Worm (Caenorhabditis elegans) whole organism, L2 larva: Measurements from ENCODE around the gene str-199.

Experiments
- lin-13 ChIP-seq: fragments of 150-350 bp; optimal IDR thresholded peaks from 2 replicates; lab custom pipeline; 2014; ENCODE audit warnings: missing biosample characterization, missing genetic modification reagents, missing genetic modification characterization
- mab-5 ChIP-seq: fragments of 150-350 bp; optimal IDR thresholded peaks from 2 replicates; lab custom pipeline; 2014; ENCODE audit warnings: missing biosample characterization, missing genetic modification characterization
- nhr-21 ChIP-seq: fragments of 150-350 bp; optimal IDR thresholded peaks from 2 replicates; lab custom pipeline; 2014; ENCODE audit warnings: missing biosample characterization, missing genetic modification characterization
- nhr-237 ChIP-seq: fragments of 150-350 bp; optimal IDR thresholded peaks from 2 replicates; lab custom pipeline; 2014; ENCODE audit warnings: missing biosample characterization, missing genetic modification characterization
- skn-1 ChIP-seq: sonication (generic microtip); optimal IDR thresholded peaks from 2 replicates; lab custom pipeline; 2017; ENCODE audit warnings: missing biosample characterization, missing genetic modification characterization
- ztf-11 ChIP-seq: sonication (generic microtip); optimal IDR thresholded peaks from 2 replicates; lab custom pipeline; 2017; ENCODE audit warnings: missing biosample characterization, missing genetic modification characterization

DNA sequence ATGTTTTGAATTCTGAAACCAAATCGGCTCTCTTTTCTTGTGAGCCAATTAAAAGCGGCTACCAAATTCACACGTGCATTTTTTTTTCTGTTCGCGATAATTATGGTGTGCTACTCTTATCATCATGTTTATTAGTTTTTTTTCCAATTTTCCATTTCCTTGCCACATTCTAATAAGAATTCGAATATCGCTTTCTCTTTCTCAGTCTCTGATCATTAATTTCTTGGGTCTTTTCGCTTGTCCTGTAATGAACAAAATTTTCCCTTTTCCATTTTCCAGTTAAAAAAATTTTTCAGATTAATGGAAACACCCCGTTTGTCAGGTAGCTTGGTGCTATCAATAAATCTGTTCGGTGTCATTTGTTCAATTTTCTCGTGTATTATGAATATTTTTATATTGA, 18.7 kb downstream of the str-199 start, which contains the start of gene srbc-26:
- TF ChIP-seq nhr-237 (tag; lab: Kevin White, UChicago) (no peak), mab-5 (no peak), lin-13 (GFP tag; lab: Kevin White, UChicago) (no peak), nhr-21 (tag; lab: Kevin White, UChicago) (no peak), skn-1 (tag; lab: Kevin White, UChicago) (no peak), ztf-11 (tag; lab: Kevin White, UChicago) (no peak)
